Worm (Caenorhabditis elegans): Measurements from ENCODE around the gene C18A11.2.
A peak's percentile ranks its signal among the peaks of the same experiment; 100 is the strongest.

C18A11.2 gene

DNA sequence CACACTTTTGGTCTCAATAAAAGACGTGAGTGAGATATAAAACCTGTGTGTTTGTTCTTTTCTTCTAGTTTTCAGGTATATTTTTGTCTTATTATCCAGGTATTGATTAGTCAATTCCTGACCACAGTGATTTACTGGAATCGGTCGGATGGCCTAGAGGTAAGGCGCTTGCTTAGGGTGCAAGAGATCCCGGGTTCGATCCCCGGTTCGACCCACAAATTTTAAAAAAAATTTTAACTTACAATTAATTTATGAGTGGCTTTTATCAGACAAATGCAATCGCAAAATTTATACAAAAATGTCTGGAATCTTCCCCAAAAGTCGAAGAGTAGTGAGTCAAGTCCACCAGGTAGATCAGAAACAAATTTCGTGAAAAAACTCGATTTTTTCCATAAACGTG, 30.0 kb upstream of the C18A11.2 start (continued):
- TF ChIP-seq Y53G8AR.9 (GFP tag; conservative IDR thresholded peaks at IDR 0.05), result no peak
- TF ChIP-seq ceh-27 (GFP tag; optimal IDR thresholded peaks at IDR 0.05), result no peak
- TF ChIP-seq ceh-91 (GFP tag; IDR thresholded peaks at IDR 0.05), result no peak
- TF ChIP-seq D2030.7 (GFP tag; IDR thresholded peaks at IDR 0.05), result no peak; the same call in 1 of the 2 replicates
- 0 out of 2 replicates have a peak, but pooled peaks have one; percentile 34 for TF ChIP-seq hmg-20 (GFP tag; IDR thresholded peaks at IDR 0.05)
- TF ChIP-seq pbrm-1 (GFP tag; IDR thresholded peaks at IDR 0.05), result no peak
- TF ChIP-seq aptf-2 (GFP tag; conservative IDR thresholded peaks at IDR 0.05), result no peak
- TF ChIP-seq zfh-2 (GFP tag; conservative IDR thresholded peaks at IDR 0.05), result no peak
- no peak for TF ChIP-seq fkh-3 (tag; optimal IDR thresholded peaks at IDR 0.05)
- TF ChIP-seq gei-17 (GFP tag; optimal IDR thresholded peaks at IDR 0.05), result no peak
- TF ChIP-seq ZK185.1 (tag; optimal IDR thresholded peaks at IDR 0.05; ENCODE audit: poor library complexity, severe bottlenecking), result no peak
- TF ChIP-seq mel-28 (tag; optimal IDR thresholded peaks at IDR 0.05; ENCODE audit: borderline replicate concordance), result no peak
- TF ChIP-seq zim-3 (tag; optimal IDR thresholded peaks at IDR 0.05), result no peak
- no peak for TF ChIP-seq nhr-120 (GFP tag; IDR thresholded peaks at IDR 0.05)
- TF ChIP-seq C06A6.2 (GFP tag; conservative IDR thresholded peaks at IDR 0.05), result no peak
- TF ChIP-seq nhr-90 (tag; optimal IDR thresholded peaks at IDR 0.05), result no peak
- peak; percentile 31; the same call in 1 of the 2 replicates for TF ChIP-seq attf-6 (GFP tag; IDR thresholded peaks at IDR 0.05)
- 0 out of 2 replicates have a peak, but pooled peaks have one; percentile 14 for TF ChIP-seq egl-44 (GFP tag; IDR thresholded peaks at IDR 0.05)
- TF ChIP-seq tlf-1 (GFP tag; optimal IDR thresholded peaks at IDR 0.05), result no peak
- TF ChIP-seq chd-7 (tag; optimal IDR thresholded peaks at IDR 0.05), result no peak
- TF ChIP-seq akir-1 (GFP tag; optimal IDR thresholded peaks at IDR 0.05), result no peak
- TF ChIP-seq unc-130 (GFP tag; optimal IDR thresholded peaks at IDR 0.05), result no peak
- TF ChIP-seq athp-1 (tag; optimal IDR thresholded peaks at IDR 0.05), result no peak
- TF ChIP-seq cebp-2 (GFP tag; IDR thresholded peaks at IDR 0.05), result no peak
- peak; percentile 66; the same call in 1 of the 2 replicates for TF ChIP-seq ztf-25 (GFP tag; IDR thresholded peaks at IDR 0.05)
- TF ChIP-seq B0035.1 (tag; optimal IDR thresholded peaks at IDR 0.05), result no peak
- TF ChIP-seq lsl-1 (GFP tag; optimal IDR thresholded peaks at IDR 0.05), result no peak
- TF ChIP-seq sdz-38 (tag; optimal IDR thresholded peaks at IDR 0.05), result no peak
- no peak for TF ChIP-seq unc-62 (GFP tag; optimal IDR thresholded peaks at IDR 0.05)
- TF ChIP-seq madf-8 (GFP tag; conservative IDR thresholded peaks at IDR 0.05), result no peak
- TF ChIP-seq sptf-2 (GFP tag; optimal IDR thresholded peaks at IDR 0.05), result no peak
- TF ChIP-seq hlh-26 (GFP tag; conservative IDR thresholded peaks at IDR 0.05), result no peak

DNA sequence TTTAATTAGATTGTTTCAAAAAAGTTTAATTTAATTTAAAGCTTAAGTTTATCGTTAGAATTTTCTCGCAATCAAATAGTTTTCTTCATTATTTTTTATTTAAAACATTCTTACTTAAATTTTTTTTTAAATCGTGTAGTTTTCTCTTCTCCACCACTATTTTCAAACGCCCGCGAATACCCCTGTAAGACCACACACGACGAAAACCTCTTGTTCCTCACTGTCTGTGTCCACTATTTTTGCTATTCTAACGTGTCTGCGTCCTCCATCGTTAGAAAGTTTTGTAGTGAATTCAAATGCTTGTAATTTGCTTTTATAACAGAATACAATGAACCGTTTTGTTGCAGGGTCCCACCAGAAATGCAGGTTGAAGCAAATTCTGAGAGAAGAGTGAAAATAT, 26.4 kb upstream of the C18A11.2 start, which contains the start of gene xol-1:
xol-1 (plus strand) TSS at position 347 of the 400 bp plus-strand sequence.
- TF ChIP-seq bed-2 (GFP tag; IDR thresholded peaks at IDR 0.05) (no peak), B0261.1 (tag; optimal IDR thresholded peaks at IDR 0.05) (no peak), efl-1 (GFP tag; optimal IDR thresholded peaks at IDR 0.05) (no peak)

DNA sequence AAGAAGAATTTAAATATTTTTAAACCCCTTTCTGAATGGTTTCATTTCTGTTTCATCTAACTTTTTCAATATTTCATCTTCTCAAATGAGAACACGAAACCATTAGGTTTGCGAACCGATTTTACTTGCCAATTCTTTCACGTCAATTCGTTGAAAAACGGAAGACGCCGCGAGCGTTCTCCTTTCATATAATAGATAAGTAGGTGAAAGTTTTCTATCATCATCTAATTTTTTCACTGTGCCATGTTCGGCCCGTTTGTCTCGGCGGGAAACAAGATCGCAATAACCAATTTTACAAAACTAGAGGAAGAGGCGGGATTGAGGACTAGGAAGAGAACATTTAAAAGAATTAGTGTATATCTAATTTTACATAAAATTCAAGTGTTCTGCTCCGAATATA, 22.2 kb upstream of the C18A11.2 start, which contains the start of gene C18A11.4:
C18A11.4 (plus strand) TSS at position 367 of the 400 bp plus-strand sequence.
- TF ChIP-seq mes-4 (tag; optimal IDR thresholded peaks at IDR 0.05), result no peak
- no peak for TF ChIP-seq sea-2 (GFP tag; IDR thresholded peaks at IDR 0.05)
- TF ChIP-seq mcd-1 (GFP tag; IDR thresholded peaks at IDR 0.05), result no peak
- TF ChIP-seq hlh-26 (GFP tag; conservative IDR thresholded peaks at IDR 0.05), result no peak
- no peak for TF ChIP-seq xnd-1 (tag; optimal IDR thresholded peaks at IDR 0.05)
- TF ChIP-seq F55B11.4 (tag; optimal IDR thresholded peaks at IDR 0.05; ENCODE audit: borderline replicate concordance, insufficient read depth), result no peak
- no peak for TF ChIP-seq aptf-3 (GFP tag; IDR thresholded peaks at IDR 0.05)
- TF ChIP-seq let-607 (tag; optimal IDR thresholded peaks at IDR 0.05), result no peak
- no peak for TF ChIP-seq hmg-1.2 (GFP tag; IDR thresholded peaks at IDR 0.05)
- no peak for TF ChIP-seq madf-3 (GFP tag; IDR thresholded peaks at IDR 0.05)

Data from whole organism, young adult.